Worm (Caenorhabditis elegans) whole organism, L1 larva: ENCODE results near the gene nspg-5.

Experiments used
- C34B4.2 ChIP-seq: sonication (generic microtip); optimal IDR thresholded peaks from 2 replicates; lab custom pipeline; 2017; ENCODE audit warnings: mild to moderate bottlenecking, missing genetic modification characterization, missing compliant biosample characterization
- alr-1 ChIP-seq: fragments of 200-800 bp; sonication (Bioruptor generic); optimal IDR thresholded peaks from 2 replicates; lab custom pipeline; 2018; ENCODE audit warnings: borderline replicate concordance, mild to moderate bottlenecking, missing genetic modification characterization, missing compliant biosample characterization
- ama-1 ChIP-seq: fragments of 150-350 bp; optimal IDR thresholded peaks from 2 replicates; lab custom pipeline; 2014
- blmp-1 ChIP-seq: fragments of 150-350 bp; optimal IDR thresholded peaks from 2 replicates; lab custom pipeline; 2014; ENCODE audit warnings: missing biosample characterization, missing genetic modification characterization
- ceh-63 ChIP-seq: fragments of 200-800 bp; sonication (Bioruptor generic); optimal IDR thresholded peaks from 2 replicates; lab custom pipeline; 2018; ENCODE audit warnings: mild to moderate bottlenecking, missing genetic modification characterization, missing compliant biosample characterization
- ceh-8 ChIP-seq: fragments of 200-800 bp; sonication (Bioruptor generic); optimal IDR thresholded peaks from 2 replicates; lab custom pipeline; 2018; ENCODE audit warnings: mild to moderate bottlenecking, missing genetic modification characterization, moderate library complexity, missing compliant biosample characterization
- ceh-88 ChIP-seq: fragments of 200-800 bp; sonication (Bioruptor generic); IDR thresholded peaks from 2 replicates; pipeline ENCODE4 v1.3.6; 2022; ENCODE audit warnings: missing genetic modification characterization, missing compliant biosample characterization
- ceh-90 ChIP-seq: sonication (generic microtip); optimal IDR thresholded peaks from 2 replicates; lab custom pipeline; 2016; ENCODE audit warnings: missing genetic modification characterization, missing compliant biosample characterization
- dpl-1 ChIP-seq, 3 experiments: fragments of 150-350 bp in 2 of 3; sonication (generic microtip) in 1 of 3; optimal IDR thresholded peaks; 2 replicates each; lab custom pipeline; 2014 to 2017; ENCODE audit warnings: missing biosample characterization in 3 of 3, missing genetic modification characterization in 3 of 3, missing genetic modification reagents in 3 of 3
- dsc-1 ChIP-seq: sonication (generic microtip); optimal IDR thresholded peaks from 2 replicates; lab custom pipeline; 2016; ENCODE audit warnings: mild to moderate bottlenecking, missing genetic modification characterization, missing compliant biosample characterization
- efl-1 ChIP-seq, 4 experiments: fragments of 150-350 bp; optimal IDR thresholded peaks in 3 of 4; peaks in 1 of 4; 1 replicate in 1 of 4; 2 replicates in 3 of 4; lab custom pipeline; 2014; ENCODE audit warnings: missing biosample characterization in 2 of 4, missing genetic modification characterization in 2 of 4, missing genetic modification reagents in 2 of 4
- efl-3 ChIP-seq: fragments of 200-800 bp; sonication (Bioruptor generic); optimal IDR thresholded peaks from 2 replicates; lab custom pipeline; 2018; ENCODE audit warnings: mild to moderate bottlenecking, missing genetic modification characterization, missing compliant biosample characterization
- egl-27 ChIP-seq, 2 experiments: fragments of 150-350 bp in 1 of 2; sonication (generic microtip); optimal IDR thresholded peaks; 3 replicates each; lab custom pipeline; 2017 to 2018; ENCODE audit warnings: missing biosample characterization in 2 of 2, missing genetic modification characterization in 2 of 2, missing genetic modification reagents in 2 of 2
- elt-2 ChIP-seq: sonication (generic microtip); optimal IDR thresholded peaks from 2 replicates; lab custom pipeline; 2016; ENCODE audit warnings: missing genetic modification characterization, mild to moderate bottlenecking, inconsistent platforms, missing compliant biosample characterization, missing genetic modification reagents
- ets-5 ChIP-seq: fragments of 200-800 bp; sonication (Bioruptor generic); IDR thresholded peaks from 2 replicates; pipeline ENCODE4 v1.3.6; 2022; ENCODE audit warnings: missing genetic modification characterization, missing compliant biosample characterization
- fkh-10 ChIP-seq: sonication (generic microtip); optimal IDR thresholded peaks from 2 replicates; lab custom pipeline; 2017; ENCODE audit warnings: missing biosample characterization, missing genetic modification reagents, missing genetic modification characterization
- fos-1 ChIP-seq: fragments of 150-350 bp; optimal IDR thresholded peaks from 2 replicates; lab custom pipeline; 2014; ENCODE audit warnings: missing biosample characterization, missing genetic modification characterization
- grh-1 ChIP-seq: fragments of 200-800 bp; sonication (Bioruptor generic); IDR thresholded peaks from 2 replicates; pipeline ENCODE4 v1.3.6; 2022; ENCODE audit warnings: missing genetic modification reagents, missing genetic modification characterization, missing compliant biosample characterization
- hlh-17 ChIP-seq: fragments of 200-800 bp; sonication (Bioruptor generic); optimal IDR thresholded peaks from 2 replicates; lab custom pipeline; 2018; ENCODE audit warnings: missing genetic modification characterization, mild to moderate bottlenecking, missing compliant biosample characterization, moderate library complexity, borderline replicate concordance
- hlh-4 ChIP-seq: sonication (generic microtip); optimal IDR thresholded peaks from 2 replicates; lab custom pipeline; 2016; ENCODE audit warnings: mild to moderate bottlenecking, missing genetic modification characterization, missing compliant biosample characterization
- irx-1 ChIP-seq: sonication (generic microtip); optimal IDR thresholded peaks from 2 replicates; lab custom pipeline; 2016; ENCODE audit warnings: missing genetic modification characterization, missing compliant biosample characterization
- isw-1 ChIP-seq: fragments of 200-800 bp; sonication (Bioruptor generic); IDR thresholded peaks from 2 replicates; pipeline ENCODE4 v1.3.6; 2022; ENCODE audit warnings: missing genetic modification characterization, missing compliant biosample characterization
- lin-14 ChIP-seq: fragments of 200-800 bp; sonication (Bioruptor generic); optimal IDR thresholded peaks from 2 replicates; lab custom pipeline; 2018; ENCODE audit warnings: mild to moderate bottlenecking, missing genetic modification characterization, moderate library complexity, missing compliant biosample characterization
- lin-15B ChIP-seq: fragments of 150-350 bp; sonication (generic microtip); optimal IDR thresholded peaks from 3 replicates; lab custom pipeline; 2014; ENCODE audit warnings: missing biosample characterization, missing genetic modification characterization
- lin-39 ChIP-seq: fragments of 150-350 bp; optimal IDR thresholded peaks from 2 replicates; lab custom pipeline; 2014; ENCODE audit warnings: missing biosample characterization, missing genetic modification reagents, missing genetic modification characterization
- lir-3 ChIP-seq: sonication (generic microtip); optimal IDR thresholded peaks from 2 replicates; lab custom pipeline; 2016; ENCODE audit warnings: mild to moderate bottlenecking, missing genetic modification characterization, moderate library complexity, missing compliant biosample characterization; ENCODE audit not compliant: poor library complexity
- lsy-2 ChIP-seq, 2 experiments: fragments of 150-350 bp; optimal IDR thresholded peaks; 2 replicates each; lab custom pipeline; 2014; ENCODE audit warnings: missing biosample characterization in 2 of 2, missing genetic modification characterization in 2 of 2
- mab-9 ChIP-seq: fragments of 200-800 bp; sonication (Bioruptor generic); IDR thresholded peaks from 2 replicates; pipeline ENCODE4 v1.3.6; 2022; ENCODE audit warnings: missing genetic modification reagents, missing genetic modification characterization, missing compliant biosample characterization
- mef-2 ChIP-seq: fragments of 150-350 bp; optimal IDR thresholded peaks from 2 replicates; lab custom pipeline; 2014; ENCODE audit warnings: missing biosample characterization, missing genetic modification characterization
- mep-1 ChIP-seq: fragments of 150-350 bp; optimal IDR thresholded peaks from 2 replicates; lab custom pipeline; 2014; ENCODE audit warnings: missing biosample characterization, missing genetic modification characterization
- nhr-19 ChIP-seq: fragments of 200-800 bp; sonication (Bioruptor generic); conservative IDR thresholded peaks from 2 replicates; pipeline ENCODE4 v1.3.6; 2022; ENCODE audit warnings: missing genetic modification characterization, missing compliant biosample characterization
- nhr-47 ChIP-seq: sonication (generic microtip); optimal IDR thresholded peaks from 2 replicates; lab custom pipeline; 2016; ENCODE audit warnings: mild to moderate bottlenecking, missing genetic modification characterization, moderate library complexity, missing compliant biosample characterization
- nhr-71 ChIP-seq: sonication (generic microtip); optimal IDR thresholded peaks from 2 replicates; lab custom pipeline; 2016; ENCODE audit warnings: mild to moderate bottlenecking, missing genetic modification characterization, moderate library complexity, missing compliant biosample characterization
- nhr-76 ChIP-seq: sonication (generic microtip); optimal IDR thresholded peaks from 2 replicates; lab custom pipeline; 2017; ENCODE audit warnings: missing biosample characterization, missing genetic modification characterization
- nhr-84 ChIP-seq: sonication (generic microtip); optimal IDR thresholded peaks from 2 replicates; lab custom pipeline; 2017; ENCODE audit warnings: missing biosample characterization, missing genetic modification characterization
- pag-3 ChIP-seq: sonication (generic microtip); optimal IDR thresholded peaks from 2 replicates; lab custom pipeline; 2017; ENCODE audit warnings: missing genetic modification characterization, mild to moderate bottlenecking, missing compliant biosample characterization, antibody characterized with exemption, borderline replicate concordance; ENCODE audit not compliant: insufficient read depth
- pax-3 ChIP-seq: fragments of 200-800 bp; sonication (Bioruptor generic); optimal IDR thresholded peaks from 2 replicates; lab custom pipeline; 2018; ENCODE audit warnings: mild to moderate bottlenecking, missing genetic modification characterization, moderate library complexity, missing compliant biosample characterization
- pqm-1 ChIP-seq: sonication (generic microtip); optimal IDR thresholded peaks from 3 replicates; lab custom pipeline; 2017; ENCODE audit warnings: missing biosample characterization, missing genetic modification characterization
- rnt-1 ChIP-seq: sonication (generic microtip); optimal IDR thresholded peaks from 2 replicates; lab custom pipeline; 2016; ENCODE audit warnings: mild to moderate bottlenecking, missing genetic modification characterization, moderate library complexity, missing compliant biosample characterization
- snpc-4 ChIP-seq: fragments of 150-350 bp; optimal IDR thresholded peaks from 2 replicates; lab custom pipeline; 2014; ENCODE audit warnings: missing biosample characterization, missing genetic modification characterization
- snu-23 ChIP-seq: sonication (generic microtip); optimal IDR thresholded peaks from 2 replicates; lab custom pipeline; 2016; ENCODE audit warnings: missing genetic modification characterization, missing compliant biosample characterization
- sox-4 ChIP-seq: sonication (generic microtip); optimal IDR thresholded peaks from 2 replicates; lab custom pipeline; 2016; ENCODE audit warnings: missing genetic modification characterization, missing compliant biosample characterization
- sptf-1 ChIP-seq: fragments of 150-350 bp; optimal IDR thresholded peaks from 2 replicates; lab custom pipeline; 2014; ENCODE audit warnings: missing biosample characterization, missing genetic modification characterization
- swsn-7 ChIP-seq: sonication (generic microtip); optimal IDR thresholded peaks from 2 replicates; lab custom pipeline; 2016; ENCODE audit warnings: missing genetic modification characterization, missing compliant biosample characterization
- tbx-2 ChIP-seq: sonication (generic microtip); optimal IDR thresholded peaks from 2 replicates; lab custom pipeline; 2016; ENCODE audit warnings: missing genetic modification characterization, missing compliant biosample characterization
- tlp-1 ChIP-seq: fragments of 150-350 bp; optimal IDR thresholded peaks from 2 replicates; lab custom pipeline; 2014; ENCODE audit warnings: missing biosample characterization, missing genetic modification characterization
- unc-130 ChIP-seq: fragments of 150-350 bp; optimal IDR thresholded peaks from 2 replicates; lab custom pipeline; 2017; ENCODE audit warnings: missing biosample characterization, missing genetic modification characterization, inconsistent platforms
- unc-62 ChIP-seq: fragments of 150-350 bp; optimal IDR thresholded peaks from 2 replicates; lab custom pipeline; 2014; ENCODE audit warnings: missing biosample characterization, missing genetic modification reagents, missing genetic modification characterization
- xbp-1 ChIP-seq: sonication (generic microtip); optimal IDR thresholded peaks from 2 replicates; lab custom pipeline; 2016; ENCODE audit warnings: missing genetic modification characterization, missing compliant biosample characterization
- zag-1 ChIP-seq: fragments of 150-350 bp; optimal IDR thresholded peaks from 2 replicates; lab custom pipeline; 2014; ENCODE audit warnings: missing biosample characterization, missing genetic modification characterization
- zip-4 ChIP-seq: fragments of 200-800 bp; sonication (Bioruptor generic); optimal IDR thresholded peaks from 2 replicates; lab custom pipeline; 2018; ENCODE audit warnings: mild to moderate bottlenecking, missing genetic modification characterization, moderate library complexity, missing compliant biosample characterization
- ztf-4 ChIP-seq: fragments of 150-350 bp; optimal IDR thresholded peaks from 2 replicates; lab custom pipeline; 2014; ENCODE audit warnings: missing biosample characterization, missing genetic modification characterization

nspg-5 gene

ce11 chrX:2996976-2997399, 15.2 kb downstream of the nspg-5 start:
- TF ChIP-seq ceh-88 (peak; percentile 97), zag-1 (peak; percentile 96), nhr-71 (tag; lab: Kevin White, UChicago) (peak; percentile 99), fkh-10 (peak; percentile 100), ceh-8 (peak; percentile 99), hlh-4 (tag; lab: Kevin White, UChicago) (peak; percentile 85), swsn-7 (peak; percentile 99), snu-23 (peak; percentile 100), ztf-4 (peak; percentile 98), zip-4 (GFP tag; lab: Kevin White, UChicago) (peak; percentile 95), lir-3 (tag; lab: Kevin White, UChicago) (peak; percentile 93), nhr-84 (tag; lab: Kevin White, UChicago) (peak; percentile 64), ceh-90 (tag; lab: Kevin White, UChicago) (no peak), ets-5 (GFP tag; lab: Robert Waterston, UW) (0 out of 2 replicates have a peak, but pooled peaks have one; percentile 93), isw-1 (GFP tag; lab: Robert Waterston, UW) (peak; percentile 93), pag-3 (peak; percentile 85), sptf-1 (no peak), fos-1 (tag; lab: Kevin White, UChicago) (peak; percentile 99), tbx-2 (tag; lab: Kevin White, UChicago) (peak; percentile 99), unc-130 (tag; lab: Kevin White, UChicago) (peak; percentile 69), efl-1 (optimal IDR thresholded peaks at IDR 0.05; lab: Kevin White, UChicago) (peak; percentile 82 to 87), efl-1 (GFP tag; optimal IDR thresholded peaks at IDR 0.05 in 1 of 2; lab: Kevin White, UChicago) (peak; percentile 56 to 95), dsc-1 (tag; lab: Kevin White, UChicago) (peak; percentile 100), dpl-1 (GFP tag; optimal IDR thresholded peaks at IDR 0.05; lab: Kevin White, UChicago) (peak; percentile 57 to 66 (median 59)), rnt-1 (tag; lab: Kevin White, UChicago) (peak; percentile 99), ama-1 (lab: Kevin White, UChicago) (no peak), nhr-76 (tag; lab: Kevin White, UChicago) (peak; percentile 79), egl-27 (tag; optimal IDR thresholded peaks at IDR 0.05; lab: Kevin White, UChicago) (peak; percentile 74 to 77), elt-2 (tag; lab: Kevin White, UChicago) (peak; percentile 91), mep-1 (peak; percentile 100), blmp-1 (tag; lab: Kevin White, UChicago) (peak; percentile 46), alr-1 (no peak), pqm-1 (peak; percentile 82), mab-9 (GFP tag; lab: Robert Waterston, UW) (peak; percentile 97), xbp-1 (peak; percentile 95), grh-1 (GFP tag; lab: Robert Waterston, UW) (peak; percentile 95), lin-14 (GFP tag; lab: Kevin White, UChicago) (peak; percentile 98), nhr-19 (GFP tag; lab: Robert Waterston, UW) (peak; percentile 98), lin-15B (tag; lab: Kevin White, UChicago) (no peak), efl-3 (GFP tag; lab: Kevin White, UChicago) (peak; percentile 96), sox-4 (tag; lab: Kevin White, UChicago) (peak; percentile 100), pax-3 (tag; lab: Kevin White, UChicago) (peak; percentile 93), lin-39 (peak; percentile 100), irx-1 (peak; percentile 99), lsy-2 (tag; optimal IDR thresholded peaks at IDR 0.05; lab: Kevin White, UChicago) (peak; percentile 95 to 96), tlp-1 (tag; lab: Kevin White, UChicago) (peak; percentile 67), hlh-17 (no peak), unc-62 (peak; percentile 29), ceh-63 (GFP tag; lab: Kevin White, UChicago) (peak; percentile 95), C34B4.2 (tag; lab: Kevin White, UChicago) (peak; percentile 30), nhr-47 (peak; percentile 100), snpc-4 (tag; lab: Kevin White, UChicago) (peak; percentile 94), mef-2 (tag; lab: Kevin White, UChicago) (peak; percentile 93)
